Worm (Caenorhabditis elegans) whole organism, L1 larva: ENCODE results near the gene sru-35.

Experiments
- C04F5.9 ChIP-seq: sonication (generic microtip); optimal IDR thresholded peaks from 2 replicates; lab custom pipeline; 2016; ENCODE audit warnings: missing genetic modification characterization, missing compliant biosample characterization
- F16B12.6 ChIP-seq: fragments of 150-350 bp; optimal IDR thresholded peaks from 2 replicates; lab custom pipeline; 2014; ENCODE audit warnings: missing biosample characterization, missing genetic modification characterization
- aha-1 ChIP-seq: fragments of 150-350 bp; optimal IDR thresholded peaks from 2 replicates; lab custom pipeline; 2014; ENCODE audit warnings: missing biosample characterization, missing genetic modification characterization
- alr-1 ChIP-seq: fragments of 200-800 bp; sonication (Bioruptor generic); optimal IDR thresholded peaks from 2 replicates; lab custom pipeline; 2018; ENCODE audit warnings: borderline replicate concordance, mild to moderate bottlenecking, missing genetic modification characterization, missing compliant biosample characterization
- blmp-1 ChIP-seq: fragments of 150-350 bp; optimal IDR thresholded peaks from 2 replicates; lab custom pipeline; 2014; ENCODE audit warnings: missing biosample characterization, missing genetic modification characterization
- ceh-63 ChIP-seq: fragments of 200-800 bp; sonication (Bioruptor generic); optimal IDR thresholded peaks from 2 replicates; lab custom pipeline; 2018; ENCODE audit warnings: mild to moderate bottlenecking, missing genetic modification characterization, missing compliant biosample characterization
- ceh-8 ChIP-seq: fragments of 200-800 bp; sonication (Bioruptor generic); optimal IDR thresholded peaks from 2 replicates; lab custom pipeline; 2018; ENCODE audit warnings: mild to moderate bottlenecking, missing genetic modification characterization, moderate library complexity, missing compliant biosample characterization
- ceh-82 ChIP-seq, 3 experiments: fragments of 150-350 bp in 1 of 3; sonication (generic microtip) in 2 of 3; optimal IDR thresholded peaks; 2 replicates each; lab custom pipeline; 2014 to 2017; ENCODE audit warnings: missing biosample characterization in 3 of 3, missing genetic modification characterization in 3 of 3
- ceh-88 ChIP-seq: fragments of 200-800 bp; sonication (Bioruptor generic); IDR thresholded peaks from 2 replicates; pipeline ENCODE4 v1.3.6; 2022; ENCODE audit warnings: missing genetic modification characterization, missing compliant biosample characterization
- dpl-1 ChIP-seq, 3 experiments: fragments of 150-350 bp in 2 of 3; sonication (generic microtip) in 1 of 3; optimal IDR thresholded peaks; 2 replicates each; lab custom pipeline; 2014 to 2017; ENCODE audit warnings: missing biosample characterization in 3 of 3, missing genetic modification characterization in 3 of 3, missing genetic modification reagents in 3 of 3
- efl-1 ChIP-seq, 4 experiments: fragments of 150-350 bp; optimal IDR thresholded peaks in 3 of 4; peaks in 1 of 4; 1 replicate in 1 of 4; 2 replicates in 3 of 4; lab custom pipeline; 2014; ENCODE audit warnings: missing biosample characterization in 2 of 4, missing genetic modification characterization in 2 of 4, missing genetic modification reagents in 2 of 4
- egl-27 ChIP-seq, 2 experiments: fragments of 150-350 bp in 1 of 2; sonication (generic microtip); optimal IDR thresholded peaks; 3 replicates each; lab custom pipeline; 2017 to 2018; ENCODE audit warnings: missing biosample characterization in 2 of 2, missing genetic modification characterization in 2 of 2, missing genetic modification reagents in 2 of 2
- elt-2 ChIP-seq: sonication (generic microtip); optimal IDR thresholded peaks from 2 replicates; lab custom pipeline; 2016; ENCODE audit warnings: missing genetic modification characterization, mild to moderate bottlenecking, inconsistent platforms, missing compliant biosample characterization, missing genetic modification reagents
- elt-3 ChIP-seq, 6 experiments: fragments of 150-350 bp in 1 of 6; sonication (generic microtip); optimal IDR thresholded peaks; 2 replicates each; lab custom pipeline; 2017 to 2018; ENCODE audit warnings: missing biosample characterization in 6 of 6, missing genetic modification characterization in 6 of 6, inconsistent platforms in 1 of 6
- fkh-10 ChIP-seq: sonication (generic microtip); optimal IDR thresholded peaks from 2 replicates; lab custom pipeline; 2017; ENCODE audit warnings: missing biosample characterization, missing genetic modification reagents, missing genetic modification characterization
- fkh-8 ChIP-seq: sonication (generic microtip); optimal IDR thresholded peaks from 2 replicates; lab custom pipeline; 2016; ENCODE audit warnings: mild to moderate bottlenecking, missing genetic modification characterization, missing compliant biosample characterization
- grh-1 ChIP-seq: fragments of 200-800 bp; sonication (Bioruptor generic); IDR thresholded peaks from 2 replicates; pipeline ENCODE4 v1.3.6; 2022; ENCODE audit warnings: missing genetic modification reagents, missing genetic modification characterization, missing compliant biosample characterization
- hpl-2 ChIP-seq: fragments of 150-350 bp; optimal IDR thresholded peaks from 2 replicates; lab custom pipeline; 2014; ENCODE audit warnings: missing biosample characterization, missing genetic modification reagents, missing genetic modification characterization
- irx-1 ChIP-seq: sonication (generic microtip); optimal IDR thresholded peaks from 2 replicates; lab custom pipeline; 2016; ENCODE audit warnings: missing genetic modification characterization, missing compliant biosample characterization
- isw-1 ChIP-seq: fragments of 200-800 bp; sonication (Bioruptor generic); IDR thresholded peaks from 2 replicates; pipeline ENCODE4 v1.3.6; 2022; ENCODE audit warnings: missing genetic modification characterization, missing compliant biosample characterization
- jun-1 ChIP-seq: fragments of 150-350 bp; optimal IDR thresholded peaks from 2 replicates; lab custom pipeline; 2014; ENCODE audit warnings: missing biosample characterization, missing genetic modification reagents, missing genetic modification characterization
- lin-14 ChIP-seq: fragments of 200-800 bp; sonication (Bioruptor generic); optimal IDR thresholded peaks from 2 replicates; lab custom pipeline; 2018; ENCODE audit warnings: mild to moderate bottlenecking, missing genetic modification characterization, moderate library complexity, missing compliant biosample characterization
- lin-35 ChIP-seq, 2 experiments: fragments of 150-350 bp; optimal IDR thresholded peaks; 2 replicates each; lab custom pipeline; 2014; ENCODE audit warnings: missing biosample characterization in 2 of 2, missing genetic modification characterization in 2 of 2, missing genetic modification reagents in 2 of 2
- lsy-2 ChIP-seq, 2 experiments: fragments of 150-350 bp; optimal IDR thresholded peaks; 2 replicates each; lab custom pipeline; 2014; ENCODE audit warnings: missing biosample characterization in 2 of 2, missing genetic modification characterization in 2 of 2
- mdl-1 ChIP-seq, 2 experiments: fragments of 150-350 bp; optimal IDR thresholded peaks; 2 replicates each; lab custom pipeline; 2014 to 2017; ENCODE audit warnings: missing biosample characterization in 2 of 2, missing genetic modification characterization in 2 of 2, inconsistent platforms in 1 of 2
- mef-2 ChIP-seq: fragments of 150-350 bp; optimal IDR thresholded peaks from 2 replicates; lab custom pipeline; 2014; ENCODE audit warnings: missing biosample characterization, missing genetic modification characterization
- mep-1 ChIP-seq: fragments of 150-350 bp; optimal IDR thresholded peaks from 2 replicates; lab custom pipeline; 2014; ENCODE audit warnings: missing biosample characterization, missing genetic modification characterization
- nhr-11 ChIP-seq: fragments of 150-350 bp; optimal IDR thresholded peaks from 2 replicates; lab custom pipeline; 2014; ENCODE audit warnings: missing biosample characterization, missing genetic modification characterization
- nhr-19 ChIP-seq: fragments of 200-800 bp; sonication (Bioruptor generic); conservative IDR thresholded peaks from 2 replicates; pipeline ENCODE4 v1.3.6; 2022; ENCODE audit warnings: missing genetic modification characterization, missing compliant biosample characterization
- nhr-20 ChIP-seq: sonication (generic microtip); optimal IDR thresholded peaks from 2 replicates; lab custom pipeline; 2016; ENCODE audit warnings: mild to moderate bottlenecking, missing genetic modification characterization, missing compliant biosample characterization
- nhr-28 ChIP-seq: fragments of 150-350 bp; optimal IDR thresholded peaks from 2 replicates; lab custom pipeline; 2014; ENCODE audit warnings: missing biosample characterization, missing genetic modification characterization
- nhr-47 ChIP-seq: sonication (generic microtip); optimal IDR thresholded peaks from 2 replicates; lab custom pipeline; 2016; ENCODE audit warnings: mild to moderate bottlenecking, missing genetic modification characterization, moderate library complexity, missing compliant biosample characterization
- nhr-71 ChIP-seq: sonication (generic microtip); optimal IDR thresholded peaks from 2 replicates; lab custom pipeline; 2016; ENCODE audit warnings: mild to moderate bottlenecking, missing genetic modification characterization, moderate library complexity, missing compliant biosample characterization
- nhr-85 ChIP-seq: sonication (generic microtip); peaks from one replicate; lab custom pipeline; 2016; ENCODE audit warnings: missing genetic modification characterization, inconsistent platforms, missing compliant biosample characterization
- rnt-1 ChIP-seq: sonication (generic microtip); optimal IDR thresholded peaks from 2 replicates; lab custom pipeline; 2016; ENCODE audit warnings: mild to moderate bottlenecking, missing genetic modification characterization, moderate library complexity, missing compliant biosample characterization
- skn-1 ChIP-seq: fragments of 150-350 bp; optimal IDR thresholded peaks from 2 replicates; lab custom pipeline; 2014; ENCODE audit warnings: missing biosample characterization, missing genetic modification characterization
- snpc-4 ChIP-seq: fragments of 150-350 bp; optimal IDR thresholded peaks from 2 replicates; lab custom pipeline; 2014; ENCODE audit warnings: missing biosample characterization, missing genetic modification characterization
- snu-23 ChIP-seq: sonication (generic microtip); optimal IDR thresholded peaks from 2 replicates; lab custom pipeline; 2016; ENCODE audit warnings: missing genetic modification characterization, missing compliant biosample characterization
- sox-4 ChIP-seq: sonication (generic microtip); optimal IDR thresholded peaks from 2 replicates; lab custom pipeline; 2016; ENCODE audit warnings: missing genetic modification characterization, missing compliant biosample characterization
- swsn-7 ChIP-seq: sonication (generic microtip); optimal IDR thresholded peaks from 2 replicates; lab custom pipeline; 2016; ENCODE audit warnings: missing genetic modification characterization, missing compliant biosample characterization
- tbx-2 ChIP-seq: sonication (generic microtip); optimal IDR thresholded peaks from 2 replicates; lab custom pipeline; 2016; ENCODE audit warnings: missing genetic modification characterization, missing compliant biosample characterization
- unc-30 ChIP-seq: sonication (generic microtip); optimal IDR thresholded peaks from 2 replicates; lab custom pipeline; 2017; ENCODE audit warnings: missing biosample characterization, missing genetic modification characterization
- unc-62 ChIP-seq: fragments of 150-350 bp; optimal IDR thresholded peaks from 2 replicates; lab custom pipeline; 2014; ENCODE audit warnings: missing biosample characterization, missing genetic modification reagents, missing genetic modification characterization
- vab-15 ChIP-seq: sonication (generic microtip); optimal IDR thresholded peaks from 2 replicates; lab custom pipeline; 2017; ENCODE audit warnings: missing genotype, mild to moderate bottlenecking, missing genetic modification characterization, missing compliant biosample characterization
- xbp-1 ChIP-seq: sonication (generic microtip); optimal IDR thresholded peaks from 2 replicates; lab custom pipeline; 2016; ENCODE audit warnings: missing genetic modification characterization, missing compliant biosample characterization
- ztf-11 ChIP-seq, 2 experiments: sonication (generic microtip); optimal IDR thresholded peaks; 2 replicates each; lab custom pipeline; 2016 to 2017; ENCODE audit warnings: missing genetic modification characterization in 2 of 2, missing biosample characterization in 1 of 2, missing compliant biosample characterization in 1 of 2
- ztf-4 ChIP-seq: fragments of 150-350 bp; optimal IDR thresholded peaks from 2 replicates; lab custom pipeline; 2014; ENCODE audit warnings: missing biosample characterization, missing genetic modification characterization

Gene sru-35

DNA sequence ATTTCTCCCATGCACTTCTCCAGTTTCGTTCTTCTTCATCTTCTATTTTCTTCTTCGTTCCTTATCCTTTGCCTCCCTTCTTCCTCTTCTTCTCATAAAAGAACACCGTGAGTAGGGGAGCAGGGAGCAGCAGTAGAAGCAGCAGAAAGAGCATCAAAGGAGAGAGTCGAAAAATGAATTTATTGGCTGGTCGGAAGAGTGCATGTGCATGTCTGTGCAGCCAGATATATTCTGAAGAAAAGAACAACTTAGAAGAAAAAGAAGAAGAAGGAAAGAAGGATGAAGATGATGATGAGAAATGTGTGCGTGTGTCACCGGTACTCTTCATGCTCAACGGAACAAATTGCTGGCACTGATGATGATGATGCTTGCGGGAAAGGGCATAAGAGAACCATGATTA, 6.2 kb upstream of the sru-35 start:
- TF ChIP-seq snpc-4 (tag; lab: Kevin White, UChicago) (no peak), ceh-63 (GFP tag; lab: Kevin White, UChicago) (no peak), unc-30 (tag; lab: Kevin White, UChicago) (no peak), fkh-10 (GFP tag; lab: Kevin White, UChicago) (peak; percentile 39), nhr-28 (tag; lab: Kevin White, UChicago) (no peak), unc-62 (no peak), alr-1 (tag; lab: Kevin White, UChicago) (no peak), ceh-8 (GFP tag; lab: Kevin White, UChicago) (no peak), lin-14 (GFP tag; lab: Kevin White, UChicago) (peak; percentile 62), skn-1 (tag; lab: Kevin White, UChicago) (no peak), ceh-82 (tag; optimal IDR thresholded peaks at IDR 0.05; lab: Kevin White, UChicago) (peak in 1 of 3 experiments; percentile 9)

DNA sequence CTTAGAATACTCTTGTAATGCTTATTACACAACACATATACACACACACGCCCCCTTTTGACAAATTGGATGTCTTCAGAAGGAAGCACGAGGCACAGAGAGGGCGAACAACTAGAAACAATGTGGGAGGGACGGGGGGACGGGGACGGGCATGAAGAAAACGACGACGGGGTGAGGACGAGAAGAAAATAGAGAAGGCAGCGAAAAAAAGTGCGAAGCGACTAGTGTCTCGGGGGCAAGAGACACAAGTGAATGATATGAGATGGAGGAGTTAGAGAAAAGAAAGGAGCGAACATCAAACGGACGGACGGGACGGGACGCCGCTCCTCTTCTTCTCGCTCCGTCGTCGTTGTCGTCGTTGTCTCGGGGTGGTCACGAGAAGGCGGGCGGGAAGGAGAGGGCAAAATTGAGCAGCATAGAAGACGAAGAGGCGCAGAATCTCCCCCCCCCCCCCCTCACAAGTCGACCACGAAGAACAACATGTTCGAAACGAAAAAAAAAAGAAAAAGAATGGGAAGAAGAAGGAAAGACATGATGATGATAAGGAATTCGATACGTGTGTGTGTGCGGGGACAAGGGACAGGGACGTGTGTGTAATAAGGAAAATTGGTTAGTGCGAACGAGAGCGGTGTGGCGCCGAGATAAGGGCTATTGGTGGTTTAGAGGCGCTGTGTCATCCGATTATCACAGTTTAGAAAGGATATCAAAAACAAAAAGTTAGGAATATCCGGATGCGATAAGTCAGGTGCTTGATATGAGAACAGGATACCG, 5.0 kb upstream of the sru-35 start:
- TF ChIP-seq mef-2 (tag; lab: Kevin White, UChicago) (no peak), ceh-88 (GFP tag; lab: Robert Waterston, UW) (no peak), nhr-20 (tag; lab: Kevin White, UChicago) (peak; percentile 65), mdl-1 (tag; optimal IDR thresholded peaks at IDR 0.05; lab: Kevin White, UChicago) (peak in 1 of 2 experiments; percentile 57), egl-27 (tag; optimal IDR thresholded peaks at IDR 0.05; lab: Kevin White, UChicago) (peak in 1 of 2 experiments; percentile 26), nhr-47 (tag; lab: Kevin White, UChicago) (peak; percentile 59), F16B12.6 (tag; lab: Kevin White, UChicago) (no peak), xbp-1 (peak; percentile 13), elt-2 (tag; lab: Kevin White, UChicago) (peak; percentile 16), nhr-28 (tag; lab: Kevin White, UChicago) (no peak), C04F5.9 (tag; lab: Kevin White, UChicago) (no peak), hpl-2 (GFP tag; lab: Kevin White, UChicago) (no peak), nhr-85 (tag; lab: Kevin White, UChicago) (peak; percentile 92), ceh-82 (tag; optimal IDR thresholded peaks at IDR 0.05; lab: Kevin White, UChicago) (peak in 2 of 3 experiments; percentile 11 to 50), snpc-4 (tag; lab: Kevin White, UChicago) (peak; percentile 21), blmp-1 (tag; lab: Kevin White, UChicago) (peak; percentile 60), swsn-7 (tag; lab: Kevin White, UChicago) (peak; percentile 24), lsy-2 (tag; optimal IDR thresholded peaks at IDR 0.05; lab: Kevin White, UChicago) (peak; percentile 20 to 53), isw-1 (peak; percentile 11; the same call in 1 of the 2 replicates), fkh-8 (tag; lab: Kevin White, UChicago) (peak; percentile 55), aha-1 (no peak), tbx-2 (peak; percentile 59), rnt-1 (tag; lab: Kevin White, UChicago) (peak; percentile 8), nhr-19 (peak; percentile 28), ztf-11 (tag; optimal IDR thresholded peaks at IDR 0.05; lab: Kevin White, UChicago) (peak in 1 of 2 experiments; percentile 24), dpl-1 (GFP tag; optimal IDR thresholded peaks at IDR 0.05; lab: Kevin White, UChicago) (peak in 1 of 3 experiments; percentile 11), ceh-63 (GFP tag; lab: Kevin White, UChicago) (no peak), ztf-4 (tag; lab: Kevin White, UChicago) (peak; percentile 17), efl-1 (optimal IDR thresholded peaks at IDR 0.05; lab: Kevin White, UChicago) (peak in 1 of 2 experiments; percentile 43), efl-1 (GFP tag; optimal IDR thresholded peaks at IDR 0.05 in 1 of 2; lab: Kevin White, UChicago) (peak in 1 of 2 experiments; percentile 85), mep-1 (peak; percentile 38), skn-1 (tag; lab: Kevin White, UChicago) (peak; percentile 16), jun-1 (peak; percentile 50), vab-15 (tag; lab: Kevin White, UChicago) (no peak), elt-3 (tag; optimal IDR thresholded peaks at IDR 0.05; lab: Kevin White, UChicago) (peak in 2 of 6 experiments; percentile 10 to 53), lin-35 (GFP tag; optimal IDR thresholded peaks at IDR 0.05; lab: Kevin White, UChicago) (peak; percentile 46 to 50), irx-1 (no peak), snu-23 (peak; percentile 59), sox-4 (tag; lab: Kevin White, UChicago) (no peak), lin-14 (GFP tag; lab: Kevin White, UChicago) (peak; percentile 99), nhr-71 (tag; lab: Kevin White, UChicago) (peak; percentile 76), grh-1 (no peak), nhr-11 (no peak), fkh-10 (GFP tag; lab: Kevin White, UChicago) (peak; percentile 72)
